Worm (Caenorhabditis elegans) whole organism, L4 larva: ENCODE measurements around the gene F41C3.7.
A peak's percentile ranks its signal among the peaks of the same experiment; 100 is the strongest.

ENCODE experiments used
- F49E8.2 ChIP-seq: sonication (generic microtip); optimal IDR thresholded peaks from 2 replicates; lab custom pipeline; 2016; ENCODE audit warnings: missing compliant biosample characterization, mild to moderate bottlenecking, missing genetic modification characterization, borderline replicate concordance
- T20F7.1 ChIP-seq: fragments of 200-800 bp; sonication (Bioruptor generic); optimal IDR thresholded peaks from 2 replicates; lab custom pipeline; 2018; ENCODE audit warnings: mild to moderate bottlenecking, missing genetic modification characterization, missing compliant biosample characterization
- T26A8.4 ChIP-seq: fragments of 200-800 bp; sonication (Bioruptor generic); IDR thresholded peaks from 2 replicates; pipeline ENCODE4 v1.3.6; 2022; ENCODE audit warnings: missing genetic modification characterization, missing compliant biosample characterization
- Y48G9A.11 ChIP-seq: fragments of 200-800 bp; sonication (Bioruptor generic); IDR thresholded peaks from 2 replicates; pipeline ENCODE4 v1.3.6; 2022; ENCODE audit warnings: missing genetic modification reagents, missing genetic modification characterization, missing compliant biosample characterization
- ZK337.2 ChIP-seq: fragments of 200-800 bp; sonication (Bioruptor generic); IDR thresholded peaks from 2 replicates; pipeline ENCODE4 v1.3.6; 2022; ENCODE audit warnings: missing genetic modification reagents, missing genetic modification characterization, missing compliant biosample characterization
- aha-1 ChIP-seq: fragments of 150-350 bp; peaks from one replicate; lab custom pipeline; 2014; ENCODE audit warnings: missing biosample characterization, missing genetic modification characterization
- ama-1 ChIP-seq: fragments of 150-350 bp; optimal IDR thresholded peaks from 2 replicates; lab custom pipeline; 2014; ENCODE audit warnings: inconsistent platforms, mixed read lengths
- ceh-20 ChIP-seq: fragments of 200-800 bp; sonication (Bioruptor generic); IDR thresholded peaks from 2 replicates; pipeline ENCODE4 v1.3.6; 2022; ENCODE audit warnings: missing genetic modification reagents, missing genetic modification characterization, missing compliant biosample characterization
- ceh-32 ChIP-seq: sonication (generic microtip); optimal IDR thresholded peaks from 2 replicates; lab custom pipeline; 2016; ENCODE audit warnings: mild to moderate bottlenecking, missing genetic modification characterization, missing compliant biosample characterization; ENCODE audit not compliant: poor library complexity
- daf-16 ChIP-seq, 3 experiments: sonication (generic microtip); optimal IDR thresholded peaks; 2 replicates each; lab custom pipeline; 2016 to 2017; ENCODE audit warnings: missing genetic modification characterization in 3 of 3, missing genetic modification reagents in 3 of 3, mild to moderate bottlenecking in 2 of 3, missing compliant biosample characterization in 2 of 3, missing biosample characterization in 1 of 3, moderate library complexity in 1 of 3
- daf-19 ChIP-seq: fragments of 200-800 bp; sonication (Bioruptor generic); conservative IDR thresholded peaks from 2 replicates; pipeline ENCODE4 v1.3.6; 2022; ENCODE audit warnings: missing genetic modification characterization, missing compliant biosample characterization
- dmd-6 ChIP-seq: fragments of 200-800 bp; sonication (Bioruptor generic); IDR thresholded peaks from 2 replicates; pipeline ENCODE4 v1.3.6; 2022; ENCODE audit warnings: missing genetic modification reagents, missing genetic modification characterization, missing compliant biosample characterization
- dmd-8 ChIP-seq: fragments of 200-800 bp; sonication (Bioruptor generic); IDR thresholded peaks from 2 replicates; pipeline ENCODE4 v1.3.6; 2022; ENCODE audit warnings: missing genetic modification characterization, missing compliant biosample characterization
- dpl-1 ChIP-seq: fragments of 150-350 bp; optimal IDR thresholded peaks from 2 replicates; lab custom pipeline; 2014; ENCODE audit warnings: missing biosample characterization, missing genetic modification reagents, missing genetic modification characterization
- duxl-1 ChIP-seq: sonication (generic microtip); optimal IDR thresholded peaks from 2 replicates; lab custom pipeline; 2016; ENCODE audit warnings: mild to moderate bottlenecking, missing genetic modification characterization, moderate library complexity, missing compliant biosample characterization; ENCODE audit not compliant: poor library complexity
- dve-1 ChIP-seq: sonication (generic microtip); optimal IDR thresholded peaks from 2 replicates; lab custom pipeline; 2017; ENCODE audit warnings: antibody characterized with exemption, mild to moderate bottlenecking, missing genetic modification characterization, missing compliant biosample characterization; ENCODE audit not compliant: insufficient read depth
- fos-1 ChIP-seq: fragments of 150-350 bp; optimal IDR thresholded peaks from 2 replicates; lab custom pipeline; 2014; ENCODE audit warnings: missing biosample characterization, missing genetic modification characterization
- hlh-11 ChIP-seq: fragments of 200-800 bp; sonication (Bioruptor generic); optimal IDR thresholded peaks from 2 replicates; lab custom pipeline; 2018; ENCODE audit warnings: mild to moderate bottlenecking, missing genetic modification characterization, missing compliant biosample characterization
- hlh-30 ChIP-seq: sonication (generic microtip); optimal IDR thresholded peaks from 2 replicates; lab custom pipeline; 2017; ENCODE audit warnings: antibody characterized with exemption, mild to moderate bottlenecking, missing genetic modification characterization, missing compliant biosample characterization; ENCODE audit not compliant: insufficient read depth
- hmg-1.1 ChIP-seq: fragments of 200-800 bp; sonication (Bioruptor generic); IDR thresholded peaks from 2 replicates; pipeline ENCODE4 v1.3.6; 2022; ENCODE audit warnings: missing genetic modification reagents, missing genetic modification characterization, missing compliant biosample characterization
- lim-7 ChIP-seq: fragments of 200-800 bp; sonication (Bioruptor generic); IDR thresholded peaks from 2 replicates; pipeline ENCODE4 v1.3.6; 2022; ENCODE audit warnings: missing genetic modification characterization, missing compliant biosample characterization
- lin-15B ChIP-seq: fragments of 150-350 bp; sonication (generic microtip); optimal IDR thresholded peaks from 3 replicates; lab custom pipeline; 2014; ENCODE audit warnings: missing biosample characterization, missing genetic modification characterization
- madf-5 ChIP-seq, 2 experiments: fragments of 200-800 bp; sonication (Bioruptor generic); IDR thresholded peaks; 2 replicates each; pipeline ENCODE4 v1.3.6; 2022; ENCODE audit warnings: missing compliant biosample characterization in 2 of 2, missing genetic modification characterization in 2 of 2
- madf-9 ChIP-seq: fragments of 200-800 bp; sonication (Bioruptor generic); conservative IDR thresholded peaks from 2 replicates; pipeline ENCODE4 v1.3.6; 2022; ENCODE audit warnings: missing genetic modification reagents, missing genetic modification characterization, missing compliant biosample characterization
- mdl-1 ChIP-seq, 2 experiments: fragments of 150-350 bp in 1 of 2; sonication (generic microtip) in 1 of 2; optimal IDR thresholded peaks; 2 replicates each; lab custom pipeline; 2014 to 2017; ENCODE audit warnings: missing biosample characterization in 2 of 2, missing genetic modification characterization in 2 of 2
- mep-1 ChIP-seq: fragments of 150-350 bp; sonication (generic microtip); optimal IDR thresholded peaks from 3 replicates; lab custom pipeline; 2014; ENCODE audit warnings: missing biosample characterization, missing genetic modification characterization
- mes-2 ChIP-seq: sonication (generic microtip); optimal IDR thresholded peaks from 2 replicates; lab custom pipeline; 2016; ENCODE audit warnings: missing genotype, mild to moderate bottlenecking, missing genetic modification characterization, missing compliant biosample characterization; ENCODE audit not compliant: poor library complexity, severe bottlenecking
- mxl-3 ChIP-seq: fragments of 200-800 bp; sonication (Bioruptor generic); optimal IDR thresholded peaks from 2 replicates; lab custom pipeline; 2018; ENCODE audit warnings: mild to moderate bottlenecking, missing genetic modification characterization, missing compliant biosample characterization
- nhr-10 ChIP-seq: fragments of 150-350 bp; optimal IDR thresholded peaks from 2 replicates; lab custom pipeline; 2014; ENCODE audit warnings: missing biosample characterization, missing genetic modification characterization
- nhr-102 ChIP-seq: sonication (generic microtip); optimal IDR thresholded peaks from 2 replicates; lab custom pipeline; 2016; ENCODE audit warnings: mild to moderate bottlenecking, missing genetic modification characterization, moderate library complexity, missing compliant biosample characterization
- nhr-11 ChIP-seq: fragments of 150-350 bp; optimal IDR thresholded peaks from 2 replicates; lab custom pipeline; 2014; ENCODE audit warnings: missing biosample characterization, missing genetic modification characterization
- nhr-25 ChIP-seq: sonication (generic microtip); optimal IDR thresholded peaks from 2 replicates; lab custom pipeline; 2017; ENCODE audit warnings: missing genetic modification characterization, mild to moderate bottlenecking, missing compliant biosample characterization, antibody characterized with exemption, moderate library complexity, borderline replicate concordance; ENCODE audit not compliant: insufficient read depth
- nhr-28 ChIP-seq: fragments of 150-350 bp; optimal IDR thresholded peaks from 2 replicates; lab custom pipeline; 2014; ENCODE audit warnings: missing biosample characterization, missing genetic modification characterization
- nhr-48 ChIP-seq: sonication (generic microtip); optimal IDR thresholded peaks from 2 replicates; lab custom pipeline; 2016; ENCODE audit warnings: mild to moderate bottlenecking, missing genetic modification characterization, missing compliant biosample characterization
- nhr-77 ChIP-seq: fragments of 150-350 bp; optimal IDR thresholded peaks from 2 replicates; lab custom pipeline; 2014; ENCODE audit warnings: missing biosample characterization, missing genetic modification characterization
- pqm-1 ChIP-seq: sonication (generic microtip); optimal IDR thresholded peaks from 2 replicates; lab custom pipeline; 2017; ENCODE audit warnings: missing biosample characterization, missing genetic modification characterization
- rbr-2 ChIP-seq: sonication (generic microtip); optimal IDR thresholded peaks from 2 replicates; lab custom pipeline; 2016; ENCODE audit warnings: missing genotype, missing genetic modification characterization, missing compliant biosample characterization
- tra-1 ChIP-seq: fragments of 200-800 bp; sonication (Bioruptor generic); IDR thresholded peaks from 2 replicates; pipeline ENCODE4 v1.3.6; 2022; ENCODE audit warnings: missing genetic modification reagents, missing genetic modification characterization, missing compliant biosample characterization
- unc-62 ChIP-seq, 3 experiments: fragments of 150-350 bp in 1 of 3; sonication (generic microtip); optimal IDR thresholded peaks in 2 of 3; peaks in 1 of 3; 1 replicate in 1 of 3; 2 replicates in 2 of 3; lab custom pipeline; 2014 to 2017; ENCODE audit warnings: missing biosample characterization in 3 of 3, missing genetic modification characterization in 3 of 3, missing genetic modification reagents in 3 of 3, missing genotype in 1 of 3
- ztf-7 ChIP-seq: fragments of 150-350 bp; optimal IDR thresholded peaks from 2 replicates; lab custom pipeline; 2014; ENCODE audit warnings: missing biosample characterization, missing genetic modification characterization

Gene F41C3.7

ce11 chrII:4739984-4740462 is 10.2 kb downstream of the F41C3.7 start, which contains the start of gene eas-1 (continued):
- TF ChIP-seq nhr-102 (peak; percentile 39), mdl-1 (tag; optimal IDR thresholded peaks at IDR 0.05; lab: Kevin White, UChicago) (peak; percentile 82 to 95), nhr-28 (tag; lab: Kevin White, UChicago) (peak; percentile 45), ZK337.2 (peak; percentile 90), daf-19 (GFP tag; lab: Robert Waterston, UW) (no peak), ztf-7 (peak; percentile 8), mxl-3 (peak; percentile 96), T26A8.4 (GFP tag; lab: Robert Waterston, UW) (0 out of 2 replicates have a peak, but pooled peaks have one; percentile 19), fos-1 (tag; lab: Kevin White, UChicago) (no peak), tra-1 (GFP tag; lab: Robert Waterston, UW) (peak; percentile 54; the same call in 1 of the 2 replicates), hmg-1.1 (GFP tag; lab: Robert Waterston, UW) (peak; percentile 66), Y48G9A.11 (GFP tag; lab: Robert Waterston, UW) (peak; percentile 79), T20F7.1 (GFP tag; lab: Kevin White, UChicago) (peak; percentile 63), unc-62 (GFP tag; optimal IDR thresholded peaks at IDR 0.05 in 1 of 2; lab: Kevin White, UChicago) (peak in 1 of 2 experiments; percentile 87), unc-62 (tag; optimal IDR thresholded peaks at IDR 0.05; lab: Kevin White, UChicago) (no peak), hlh-30 (tag; lab: Kevin White, UChicago) (peak; percentile 91), ama-1 (lab: Kevin White, UChicago) (no peak), ceh-32 (tag; lab: Kevin White, UChicago) (no peak), rbr-2 (peak; percentile 56), mep-1 (tag; lab: Kevin White, UChicago) (no peak)

ce11 chrII:4741527-4742187 is 11.8 kb downstream of the F41C3.7 start, which contains the start of gene acs-11:
TSS of gene acs-11 (plus strand) at chrII:4742137.
- TF ChIP-seq duxl-1 (tag; lab: Kevin White, UChicago) (peak; percentile 12), dve-1 (tag; lab: Kevin White, UChicago) (peak; percentile 48), mes-2 (peak; percentile 21), unc-62 (GFP tag; optimal IDR thresholded peaks at IDR 0.05 in 1 of 2; lab: Kevin White, UChicago) (no peak), unc-62 (tag; optimal IDR thresholded peaks at IDR 0.05; lab: Kevin White, UChicago) (no peak), ama-1 (lab: Kevin White, UChicago) (peak; percentile 57), madf-9 (no peak), nhr-25 (tag; lab: Kevin White, UChicago) (no peak), lim-7 (no peak), mdl-1 (tag; optimal IDR thresholded peaks at IDR 0.05; lab: Kevin White, UChicago) (peak in 1 of 2 experiments; percentile 42), nhr-28 (tag; lab: Kevin White, UChicago) (peak; percentile 64), hlh-11 (tag; lab: Kevin White, UChicago) (peak; percentile 5), dmd-8 (GFP tag; lab: Robert Waterston, UW) (no peak), pqm-1 (tag; lab: Kevin White, UChicago) (peak; percentile 18), daf-16 (GFP tag; optimal IDR thresholded peaks at IDR 0.05; lab: Kevin White, UChicago) (no peak), daf-16 (tag; optimal IDR thresholded peaks at IDR 0.05; lab: Kevin White, UChicago) (peak; percentile 60), daf-19 (GFP tag; lab: Robert Waterston, UW) (no peak), dmd-6 (GFP tag; lab: Robert Waterston, UW) (peak; percentile 31; the same call in 1 of the 2 replicates), hlh-30 (tag; lab: Kevin White, UChicago) (peak; percentile 61), aha-1 (tag; lab: Kevin White, UChicago) (peak; percentile 49)

- TF ChIP-seq nhr-11 (tag; lab: Kevin White, UChicago) (peak; percentile 98), daf-16 (GFP tag; optimal IDR thresholded peaks at IDR 0.05; lab: Kevin White, UChicago) (no peak), daf-16 (tag; optimal IDR thresholded peaks at IDR 0.05; lab: Kevin White, UChicago) (no peak), dpl-1 (GFP tag; lab: Kevin White, UChicago) (peak; percentile 33), mep-1 (tag; lab: Kevin White, UChicago) (peak; percentile 50), dmd-6 (GFP tag; lab: Robert Waterston, UW) (peak; percentile 30; the same call in 1 of the 2 replicates), tra-1 (GFP tag; lab: Robert Waterston, UW) (peak; percentile 39; the same call in 1 of the 2 replicates), nhr-48 (tag; lab: Kevin White, UChicago) (peak; percentile 95), mxl-3 (peak; percentile 72), F49E8.2 (tag; lab: Kevin White, UChicago) (no peak), nhr-28 (tag; lab: Kevin White, UChicago) (peak; percentile 77), madf-9 (no peak), madf-5 (GFP tag; IDR thresholded peaks at IDR 0.05; lab: Robert Waterston, UW) (no peak), ceh-20 (GFP tag; lab: Robert Waterston, UW) (peak; percentile 59; the same call in 1 of the 2 replicates), nhr-77 (tag; lab: Kevin White, UChicago) (peak; percentile 8), nhr-10 (tag; lab: Kevin White, UChicago) (peak; percentile 59), T26A8.4 (GFP tag; lab: Robert Waterston, UW) (no peak), hlh-11 (tag; lab: Kevin White, UChicago) (peak; percentile 55), lin-15B (no peak), mdl-1 (tag; optimal IDR thresholded peaks at IDR 0.05; lab: Kevin White, UChicago) (peak in 1 of 2 experiments; percentile 71), dmd-8 (GFP tag; lab: Robert Waterston, UW) (no peak), ama-1 (lab: Kevin White, UChicago) (no peak)
Observed at ce11 chrII:4745281-4745680, 15.4 kb downstream of the F41C3.7 start.
